Worm (Caenorhabditis elegans): ENCODE measurements around the gene F36D4.5.

DNA sequence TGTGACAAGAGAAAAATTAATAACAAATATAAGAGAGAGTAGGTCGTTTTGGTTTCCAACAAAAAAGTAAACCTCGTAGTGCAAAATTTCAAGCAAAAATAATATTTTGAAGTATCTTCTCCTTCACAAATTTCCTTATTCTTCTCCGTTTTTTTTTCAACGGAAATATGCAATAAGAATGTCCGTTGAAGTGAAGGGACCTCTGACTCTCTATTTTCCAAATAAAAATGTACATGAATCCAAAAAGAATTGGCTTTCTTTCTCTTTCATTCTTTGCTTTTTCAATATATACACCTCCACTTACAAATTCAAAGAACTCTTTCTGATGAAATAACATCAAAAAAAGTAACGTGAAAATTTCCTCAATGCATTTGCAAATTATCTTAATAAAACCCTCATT is 9.0 kb downstream of the F36D4.5 start, which contains the start of gene F36D4.1:
- TF ChIP-seq dao-5 (tag; optimal IDR thresholded peaks at IDR 0.05), result no peak
- no peak for TF ChIP-seq him-1 (tag; optimal IDR thresholded peaks at IDR 0.05)
- TF ChIP-seq W03F9.2 (tag; optimal IDR thresholded peaks at IDR 0.05), result no peak
